Worm (Caenorhabditis elegans): Measurements from ENCODE around the gene cdc-25.2.

DNA sequence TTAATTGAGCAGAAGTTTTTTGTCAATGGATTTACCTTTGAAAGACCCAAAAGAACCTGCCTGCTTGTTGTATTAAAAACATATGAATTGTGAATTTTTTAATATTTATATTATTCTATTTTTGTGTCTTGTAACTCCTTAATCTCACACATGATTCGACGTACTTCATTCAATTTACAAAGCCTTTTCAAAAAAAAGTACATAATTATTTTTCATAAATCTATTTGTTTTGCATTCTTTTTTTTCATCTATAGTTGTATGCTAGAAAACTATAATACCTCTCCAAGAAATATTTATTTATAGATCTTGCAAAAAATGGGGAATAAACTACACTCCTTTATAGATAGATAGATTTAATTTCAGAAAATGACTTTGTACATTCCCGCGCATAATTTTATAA lies 51.9 kb downstream of the cdc-25.2 start, which contains the start of gene nhr-179:
- TF ChIP-seq unc-62 (GFP tag; optimal IDR thresholded peaks at IDR 0.05) (no peak), ztf-1 (GFP tag; conservative IDR thresholded peaks at IDR 0.05) (no peak), ceh-82 (tag; optimal IDR thresholded peaks at IDR 0.05) (no peak), nhr-23 (tag; optimal IDR thresholded peaks at IDR 0.05) (no peak), nhr-237 (tag; optimal IDR thresholded peaks at IDR 0.05) (no peak), egl-27 (tag; optimal IDR thresholded peaks at IDR 0.05) (no peak), lin-39 (tag; optimal IDR thresholded peaks at IDR 0.05) (no peak), snpc-4 (tag; optimal IDR thresholded peaks at IDR 0.05) (no peak), unc-39 (tag; optimal IDR thresholded peaks at IDR 0.05) (no peak), ama-1 (optimal IDR thresholded peaks at IDR 0.05) (no peak)

Measured in whole organism, L2 larva.